Worm (Caenorhabditis elegans) whole organism, young adult: ENCODE measurements around the gene sru-9.

Source experiments
- F49E8.2 ChIP-seq: sonication (generic microtip); optimal IDR thresholded peaks from 3 replicates; lab custom pipeline; 2017; ENCODE audit warnings: missing genetic modification characterization, mild to moderate bottlenecking, missing compliant biosample characterization, antibody characterized with exemption, moderate library complexity; ENCODE audit not compliant: insufficient read depth
- F57C9.4 ChIP-seq: sonication (generic microtip); optimal IDR thresholded peaks from 2 replicates; lab custom pipeline; 2017; ENCODE audit warnings: mild to moderate bottlenecking, missing genetic modification characterization, missing compliant biosample characterization
- K12H6.12 ChIP-seq: fragments of 200-800 bp; sonication (Bioruptor generic); optimal IDR thresholded peaks from 2 replicates; lab custom pipeline; 2018; ENCODE audit warnings: mild to moderate bottlenecking, missing genetic modification characterization, missing compliant biosample characterization
- ama-1 ChIP-seq, 3 experiments: fragments of 150-350 bp in 1 of 3; sonication (generic microtip) in 2 of 3; optimal IDR thresholded peaks; 2 replicates each; lab custom pipeline; 2014 to 2018; ENCODE audit warnings: missing biosample characterization in 2 of 3, missing genetic modification characterization in 2 of 3, missing genetic modification reagents in 2 of 3
- pha-4 ChIP-seq: fragments of 150-350 bp; sonication (generic microtip); optimal IDR thresholded peaks from 2 replicates; lab custom pipeline; 2014; ENCODE audit warnings: missing biosample characterization, missing genetic modification reagents, missing genetic modification characterization
- snpc-4 ChIP-seq, 5 experiments: fragments of 150-350 bp in 1 of 5; sonication (generic microtip) in 4 of 5; optimal IDR thresholded peaks; 2 replicates each; lab custom pipeline; 2014 to 2018; ENCODE audit warnings: missing genetic modification characterization in 5 of 5, missing biosample characterization in 3 of 5, antibody characterized with exemption in 2 of 5, mild to moderate bottlenecking in 2 of 5, missing compliant biosample characterization in 2 of 5, missing genotype in 2 of 5, moderate library complexity in 2 of 5, missing genetic modification reagents in 1 of 5
- unc-130 ChIP-seq: sonication (generic microtip); optimal IDR thresholded peaks from 2 replicates; lab custom pipeline; 2016; ENCODE audit warnings: missing genetic modification reagents, missing genetic modification characterization, missing compliant biosample characterization
- unc-62 ChIP-seq: fragments of 150-350 bp; optimal IDR thresholded peaks from 2 replicates; lab custom pipeline; 2014; ENCODE audit warnings: missing biosample characterization, missing genetic modification reagents, missing genetic modification characterization

- TF ChIP-seq snpc-4 (GFP tag; optimal IDR thresholded peaks at IDR 0.05; lab: Kevin White, UChicago) (no peak), snpc-4 (tag; optimal IDR thresholded peaks at IDR 0.05; lab: Kevin White, UChicago) (no peak), F57C9.4 (tag; lab: Kevin White, UChicago) (no peak), pha-4 (tag; lab: Kevin White, UChicago) (no peak), unc-62 (GFP tag; lab: Kevin White, UChicago) (no peak), ama-1 (optimal IDR thresholded peaks at IDR 0.05; lab: Kevin White, UChicago) (no peak), ama-1 (GFP tag; optimal IDR thresholded peaks at IDR 0.05; lab: Kevin White, UChicago) (no peak), K12H6.12 (tag; lab: Kevin White, UChicago) (no peak), F49E8.2 (no peak), unc-130 (GFP tag; lab: Kevin White, UChicago) (no peak)
Measured at ce11 chrIV:13574733-13575132, 14.1 kb upstream of the sru-9 start, which contains the start of gene srd-10.
